Fruit fly (Drosophila melanogaster) whole organism, embryonic: ENCODE results near the gene CG17177.

Source experiments
- Antp ChIP-seq: fragments of 200-800 bp; sonication (Bioruptor generic); optimal IDR thresholded peaks from 3 replicates; lab custom pipeline; 2016; ENCODE audit warnings: missing biosample characterization, missing genetic modification characterization
- Blimp-1 ChIP-seq: fragments of 200-800 bp; sonication (Bioruptor generic); optimal IDR thresholded peaks from 3 replicates; lab custom pipeline; 2018; ENCODE audit warnings: missing biosample characterization, missing genetic modification characterization, mild to moderate bottlenecking, moderate library complexity, missing genetic modification reagents
- CG11247 ChIP-seq: fragments of 200-800 bp; sonication (Bioruptor generic); IDR thresholded peaks from 2 replicates; pipeline ENCODE4 v1.3.6; 2022; ENCODE audit warnings: missing biosample characterization, missing genetic modification characterization
- CG11456 ChIP-seq: fragments of 200-800 bp; sonication (Bioruptor generic); IDR thresholded peaks from 3 replicates; pipeline ENCODE4 v1.3.6; 2022; ENCODE audit warnings: missing biosample characterization, missing genetic modification characterization
- CG12071 ChIP-seq: fragments of 200-800 bp; sonication (Bioruptor generic); optimal IDR thresholded peaks from 3 replicates; lab custom pipeline; 2018; ENCODE audit warnings: missing biosample characterization, mild to moderate bottlenecking, missing genetic modification characterization
- CG12744 ChIP-seq: fragments of 200-800 bp; sonication (Bioruptor generic); optimal IDR thresholded peaks from 2 replicates; lab custom pipeline; 2016; ENCODE audit warnings: missing biosample characterization, missing genetic modification characterization
- CG14050 ChIP-seq: fragments of 200-800 bp; sonication (Bioruptor generic); IDR thresholded peaks from 3 replicates; pipeline ENCODE4 v1.3.6; 2022; ENCODE audit warnings: missing biosample characterization, missing genetic modification characterization
- CG1529 ChIP-seq: fragments of 200-800 bp; sonication (Bioruptor generic); optimal IDR thresholded peaks from 3 replicates; lab custom pipeline; 2018; ENCODE audit warnings: missing biosample characterization, missing genetic modification characterization
- CG15514 ChIP-seq: fragments of 200-800 bp; sonication (Bioruptor generic); optimal IDR thresholded peaks from 3 replicates; lab custom pipeline; 2017; ENCODE audit warnings: missing biosample characterization, missing genetic modification characterization, mild to moderate bottlenecking, moderate library complexity, missing genetic modification reagents
- CG17359 ChIP-seq: fragments of 200-800 bp; sonication (Bioruptor generic); optimal IDR thresholded peaks from 3 replicates; lab custom pipeline; 2018; ENCODE audit warnings: missing biosample characterization, mild to moderate bottlenecking, missing genetic modification characterization, moderate library complexity
- CG17568 ChIP-seq: fragments of 200-800 bp; sonication (Bioruptor generic); optimal IDR thresholded peaks from 2 replicates; lab custom pipeline; 2018; ENCODE audit warnings: missing biosample characterization, mild to moderate bottlenecking, missing genetic modification characterization, moderate library complexity
- CG18262 ChIP-seq: fragments of 200-800 bp; optimal IDR thresholded peaks from 3 replicates; lab custom pipeline; 2019; ENCODE audit warnings: missing biosample characterization, mild to moderate bottlenecking, missing genetic modification characterization, moderate library complexity
- CG18764 ChIP-seq: fragments of 200-800 bp; sonication (Bioruptor generic); optimal IDR thresholded peaks from 3 replicates; lab custom pipeline; 2016; ENCODE audit warnings: missing biosample characterization, missing genetic modification characterization
- CG2129 ChIP-seq: fragments of 200-800 bp; sonication (Bioruptor generic); IDR thresholded peaks from 2 replicates; pipeline ENCODE4 v1.3.6; 2022; ENCODE audit warnings: missing biosample characterization, missing genetic modification characterization; ENCODE audit not compliant: partially characterized antibody
- CG2712 ChIP-seq: fragments of 200-800 bp; optimal IDR thresholded peaks from 3 replicates; lab custom pipeline; 2019; ENCODE audit warnings: missing biosample characterization, mild to moderate bottlenecking, missing genetic modification characterization, moderate library complexity
- CG3995 ChIP-seq: fragments of 200-800 bp; sonication (Bioruptor generic); optimal IDR thresholded peaks from 3 replicates; lab custom pipeline; 2016; ENCODE audit warnings: missing biosample characterization, missing genetic modification characterization
- CG4328 ChIP-seq: fragments of 200-800 bp; sonication (Bioruptor generic); optimal IDR thresholded peaks from 3 replicates; lab custom pipeline; 2017; ENCODE audit warnings: missing biosample characterization, missing genetic modification reagents, missing genetic modification characterization
- CG4854 ChIP-seq: fragments of 200-800 bp; sonication (Bioruptor generic); optimal IDR thresholded peaks from 2 replicates; lab custom pipeline; 2016; ENCODE audit warnings: missing biosample characterization, missing genetic modification characterization, inconsistent platforms
- CG6791 ChIP-seq: fragments of 200-800 bp; sonication (Bioruptor generic); IDR thresholded peaks from 3 replicates; pipeline ENCODE4 v1.3.6; 2022; ENCODE audit warnings: missing biosample characterization, missing genetic modification characterization; ENCODE audit not compliant: partially characterized antibody
- CG7372 ChIP-seq: fragments of 200-800 bp; sonication (Bioruptor generic); IDR thresholded peaks from 2 replicates; pipeline ENCODE4 v1.3.6; 2022; ENCODE audit warnings: missing biosample characterization, missing genetic modification characterization
- CG7556 ChIP-seq: fragments of 200-800 bp; sonication (Bioruptor generic); optimal IDR thresholded peaks from 2 replicates; lab custom pipeline; 2017; ENCODE audit warnings: missing biosample characterization, mild to moderate bottlenecking, missing genetic modification characterization
- CG7987 ChIP-seq: fragments of 200-800 bp; sonication (Bioruptor generic); optimal IDR thresholded peaks from 2 replicates; lab custom pipeline; 2018; ENCODE audit warnings: missing biosample characterization, mild to moderate bottlenecking, missing genetic modification characterization, moderate library complexity
- CG8388 ChIP-seq: fragments of 200-800 bp; sonication (Bioruptor generic); optimal IDR thresholded peaks from 2 replicates; lab custom pipeline; 2019; ENCODE audit warnings: missing biosample characterization, mild to moderate bottlenecking, missing genetic modification characterization, moderate library complexity
- CG9437 ChIP-seq: fragments of 200-800 bp; sonication (Bioruptor generic); optimal IDR thresholded peaks from 2 replicates; lab custom pipeline; 2018; ENCODE audit warnings: missing biosample characterization, mild to moderate bottlenecking, missing genetic modification characterization
- Camta ChIP-seq: fragments of 200-800 bp; sonication (Bioruptor generic); optimal IDR thresholded peaks from 2 replicates; lab custom pipeline; 2016; ENCODE audit warnings: missing biosample characterization, missing genetic modification characterization
- Dref ChIP-seq: fragments of 200-800 bp; sonication (Bioruptor generic); IDR thresholded peaks from 2 replicates; pipeline ENCODE4 v1.3.6; 2022; ENCODE audit warnings: missing biosample characterization, missing genetic modification characterization
- Drgx ChIP-seq: fragments of 200-800 bp; sonication (Bioruptor generic); IDR thresholded peaks from 2 replicates; pipeline ENCODE4 v1.3.6; 2022; ENCODE audit warnings: missing biosample characterization, missing genetic modification characterization
- Elba2 ChIP-seq: fragments of 200-800 bp; sonication (Bioruptor generic); optimal IDR thresholded peaks from 3 replicates; lab custom pipeline; 2016; ENCODE audit warnings: missing biosample characterization, missing genetic modification characterization
- Fer3 ChIP-seq: fragments of 200-800 bp; sonication (Bioruptor generic); optimal IDR thresholded peaks from 2 replicates; lab custom pipeline; 2018; ENCODE audit warnings: missing biosample characterization, mild to moderate bottlenecking, missing genetic modification characterization, moderate library complexity
- H2.0 ChIP-seq: fragments of 200-800 bp; sonication (Bioruptor generic); IDR thresholded peaks from 2 replicates; pipeline ENCODE4 v1.3.6; 2022; ENCODE audit warnings: missing biosample characterization, missing genetic modification characterization
- Lpt ChIP-seq: fragments of >200 bp; optimal IDR thresholded peaks from 2 replicates; lab custom pipeline; 2018; ENCODE audit warnings: missing biosample characterization, missing genetic modification characterization
- Med ChIP-seq: fragments of 200-800 bp; sonication (Bioruptor generic); peaks from one replicate; lab custom pipeline; 2016; ENCODE audit warnings: missing biosample characterization, missing genetic modification characterization, mild to moderate bottlenecking, inconsistent platforms, moderate library complexity
- ase ChIP-seq: fragments of 200-800 bp; sonication (Bioruptor generic); IDR thresholded peaks from 3 replicates; pipeline ENCODE4 v1.3.6; 2022; ENCODE audit warnings: missing biosample characterization, missing genetic modification characterization
- dan ChIP-seq: fragments of 200-800 bp; sonication (Bioruptor generic); IDR thresholded peaks from 2 replicates; pipeline ENCODE4 v1.3.6; 2022; ENCODE audit warnings: missing biosample characterization, missing genetic modification characterization
- ems ChIP-seq: fragments of 200-800 bp; sonication (Bioruptor generic); optimal IDR thresholded peaks from 3 replicates; lab custom pipeline; 2016; ENCODE audit warnings: missing biosample characterization, missing genetic modification characterization
- grau ChIP-seq: fragments of 200-800 bp; optimal IDR thresholded peaks from 3 replicates; lab custom pipeline; 2019; ENCODE audit warnings: missing biosample characterization, mild to moderate bottlenecking, missing genetic modification characterization, moderate library complexity
- hkb ChIP-seq, 2 experiments: fragments of 200-800 bp in 1 of 2; fragments of >200 bp in 1 of 2; sonication (Bioruptor generic) in 1 of 2; IDR thresholded peaks in 1 of 2; optimal IDR thresholded peaks in 1 of 2; 2 replicates each; pipeline versions ENCODE4 v1.3.6 to Lab custom; 2017 to 2022; ENCODE audit warnings: missing biosample characterization in 1 of 2, missing genetic modification characterization in 1 of 2
- hth ChIP-seq: fragments of >200 bp; optimal IDR thresholded peaks from 2 replicates; lab custom pipeline; 2017; ENCODE audit warnings: inconsistent platforms
- lov ChIP-seq, 2 experiments: fragments of 200-800 bp in 1 of 2; fragments of >200 bp in 1 of 2; sonication (Bioruptor generic) in 1 of 2; IDR thresholded peaks in 1 of 2; optimal IDR thresholded peaks in 1 of 2; 2 replicates in 1 of 2; 3 replicates in 1 of 2; pipeline versions ENCODE4 v1.3.6 to Lab custom; 2017 to 2022; ENCODE audit warnings: missing biosample characterization in 1 of 2, missing genetic modification characterization in 1 of 2
- luna ChIP-seq: fragments of 200-800 bp; sonication (Bioruptor generic); optimal IDR thresholded peaks from 2 replicates; lab custom pipeline; 2016; ENCODE audit warnings: missing biosample characterization, missing genetic modification characterization
- p53 ChIP-seq: fragments of 200-800 bp; sonication (Bioruptor generic); optimal IDR thresholded peaks from 2 replicates; lab custom pipeline; 2016; ENCODE audit warnings: missing biosample characterization, missing genetic modification characterization
- peb ChIP-seq: fragments of 200-800 bp; sonication (Bioruptor generic); IDR thresholded peaks from 2 replicates; pipeline ENCODE4 v1.3.6; 2022; ENCODE audit warnings: missing biosample characterization, missing genetic modification characterization
- pho ChIP-seq: fragments of 200-800 bp; sonication (Bioruptor generic); optimal IDR thresholded peaks from 2 replicates; lab custom pipeline; 2016; ENCODE audit warnings: missing biosample characterization, missing genetic modification characterization
- ranshi ChIP-seq: fragments of 200-800 bp; sonication (Bioruptor generic); IDR thresholded peaks from 2 replicates; pipeline ENCODE4 v1.3.6; 2022; ENCODE audit warnings: missing biosample characterization, missing genetic modification characterization
- row ChIP-seq: fragments of 200-800 bp; sonication (Bioruptor generic); IDR thresholded peaks from 3 replicates; pipeline ENCODE4 v1.3.6; 2022; ENCODE audit warnings: missing biosample characterization, missing genetic modification characterization
- sens ChIP-seq: fragments of 200-800 bp; sonication (Bioruptor generic); peaks from one replicate; lab custom pipeline; 2016; ENCODE audit warnings: missing biosample characterization, missing genetic modification characterization
- shn ChIP-seq: fragments of 200-800 bp; sonication (Bioruptor generic); optimal IDR thresholded peaks from 3 replicates; lab custom pipeline; 2016; ENCODE audit warnings: missing biosample characterization, missing genetic modification characterization
- so ChIP-seq: fragments of 200-800 bp; sonication (Bioruptor generic); IDR thresholded peaks from 3 replicates; pipeline ENCODE4 v1.3.6; 2022; ENCODE audit warnings: missing biosample characterization, missing genetic modification characterization
- stwl ChIP-seq: fragments of 200-800 bp; sonication (Bioruptor generic); optimal IDR thresholded peaks from 3 replicates; lab custom pipeline; 2018; ENCODE audit warnings: missing biosample characterization, mild to moderate bottlenecking, missing genetic modification characterization, moderate library complexity
- yki ChIP-seq: fragments of >200 bp; optimal IDR thresholded peaks from 3 replicates; lab custom pipeline; 2018
- zen ChIP-seq: fragments of 200-800 bp; sonication (Bioruptor generic); optimal IDR thresholded peaks from 3 replicates; lab custom pipeline; 2018; ENCODE audit warnings: missing biosample characterization, mild to moderate bottlenecking, missing genetic modification characterization, moderate library complexity
- zfh2 ChIP-seq: fragments of 200-800 bp; sonication (Bioruptor generic); optimal IDR thresholded peaks from 2 replicates; lab custom pipeline; 2016; ENCODE audit warnings: missing biosample characterization, missing genetic modification characterization

The CG17177 gene

dm6 chr3L:14708053-14708452 lies 6.6 kb upstream of the CG17177 start (continued):
- TF ChIP-seq hkb (optimal IDR thresholded peaks at IDR 0.05; lab: Kevin White, UChicago) (no peak), hkb (GFP tag; IDR thresholded peaks at IDR 0.05; lab: Robert Waterston, UW) (peak; percentile 68), H2.0 (GFP tag; lab: Robert Waterston, UW) (no peak), hth (lab: Kevin White, UChicago) (no peak), CG2129 (GFP tag; lab: Robert Waterston, UW) (no peak), CG17568 (GFP tag; lab: Kevin White, UChicago) (peak; percentile 59), CG7372 (GFP tag; lab: Robert Waterston, UW) (no peak), Camta (peak; percentile 53), CG15514 (GFP tag; lab: Kevin White, UChicago) (peak; percentile 70), CG7556 (GFP tag; lab: Kevin White, UChicago) (no peak), CG1529 (no peak), so (peak; percentile 58; the same call in 1 of the 3 replicates), lov (optimal IDR thresholded peaks at IDR 0.05; lab: Kevin White, UChicago) (no peak), lov (GFP tag; IDR thresholded peaks at IDR 0.05; lab: Robert Waterston, UW) (no peak), zen (tag; lab: Kevin White, UChicago) (no peak), Med (GFP tag; lab: Kevin White, UChicago) (no peak), dan (GFP tag; lab: Robert Waterston, UW) (no peak), CG17359 (tag; lab: Kevin White, UChicago) (peak; percentile 64), pho (GFP tag; lab: Kevin White, UChicago) (peak; percentile 46), yki (no peak), ems (GFP tag; lab: Kevin White, UChicago) (no peak), CG4854 (GFP tag; lab: Kevin White, UChicago) (peak; percentile 53), Antp (GFP tag; lab: Kevin White, UChicago) (peak; percentile 15), CG2712 (tag; lab: Kevin White, UChicago) (no peak), CG12744 (GFP tag; lab: Kevin White, UChicago) (peak; percentile 56), row (GFP tag; lab: Robert Waterston, UW) (no peak), CG11247 (GFP tag; lab: Robert Waterston, UW) (peak; percentile 69), CG11456 (no peak), ranshi (GFP tag; lab: Robert Waterston, UW) (no peak; the same call in 1 of the 2 replicates), Elba2 (GFP tag; lab: Kevin White, UChicago) (no peak), shn (GFP tag; lab: Kevin White, UChicago) (no peak), CG18764 (peak; percentile 50), CG7987 (GFP tag; lab: Kevin White, UChicago) (peak; percentile 69), Drgx (GFP tag; lab: Robert Waterston, UW) (no peak), zfh2 (GFP tag; lab: Kevin White, UChicago) (no peak), grau (tag; lab: Kevin White, UChicago) (no peak), CG12071 (peak; percentile 76), CG3995 (no peak), CG8388 (no peak), CG14050 (no peak), luna (GFP tag; lab: Kevin White, UChicago) (peak; percentile 5), p53 (no peak), Fer3 (peak; percentile 67), ase (GFP tag; lab: Robert Waterston, UW) (no peak), Blimp-1 (peak; percentile 64), CG6791 (GFP tag; lab: Robert Waterston, UW) (no peak), sens (peak; percentile 90), CG18262 (tag; lab: Kevin White, UChicago) (no peak), CG4328 (GFP tag; lab: Kevin White, UChicago) (no peak), Lpt (no peak), peb (GFP tag; lab: Robert Waterston, UW) (no peak), CG9437 (no peak), Dref (GFP tag; lab: Robert Waterston, UW) (no peak), stwl (tag; lab: Kevin White, UChicago) (no peak)
